Worm (Caenorhabditis elegans) whole organism, young adult: Measurements from ENCODE around the gene F01G4.4.

Source experiments
- B0261.1 ChIP-seq: sonication (generic microtip); optimal IDR thresholded peaks from 2 replicates; lab custom pipeline; 2016; ENCODE audit warnings: mild to moderate bottlenecking, missing genetic modification characterization, moderate library complexity, missing compliant biosample characterization
- C06A6.2 ChIP-seq: fragments of 200-800 bp; sonication (Bioruptor generic); conservative IDR thresholded peaks from 2 replicates; pipeline ENCODE4 v1.3.6; 2022; ENCODE audit warnings: missing genetic modification characterization, missing compliant biosample characterization
- F10E7.11 ChIP-seq: sonication (generic microtip); optimal IDR thresholded peaks from 2 replicates; lab custom pipeline; 2017; ENCODE audit warnings: mild to moderate bottlenecking, missing genetic modification characterization, moderate library complexity, missing compliant biosample characterization
- F23B12.7 ChIP-seq: sonication (generic microtip); optimal IDR thresholded peaks from 2 replicates; lab custom pipeline; 2017; ENCODE audit warnings: missing genetic modification characterization, mild to moderate bottlenecking, missing compliant biosample characterization, antibody characterized with exemption, moderate library complexity; ENCODE audit not compliant: insufficient read depth
- F33H1.4 ChIP-seq: fragments of 200-800 bp; sonication (Bioruptor generic); IDR thresholded peaks from 2 replicates; pipeline ENCODE4 v1.3.6; 2022; ENCODE audit warnings: missing genetic modification reagents, missing genetic modification characterization, missing compliant biosample characterization
- F39B2.1 ChIP-seq: fragments of 200-800 bp; sonication (Bioruptor generic); IDR thresholded peaks from 2 replicates; pipeline ENCODE4 v1.3.6; 2022; ENCODE audit warnings: missing genetic modification reagents, missing genetic modification characterization, missing compliant biosample characterization
- F49E8.2 ChIP-seq: sonication (generic microtip); optimal IDR thresholded peaks from 3 replicates; lab custom pipeline; 2017; ENCODE audit warnings: missing genetic modification characterization, mild to moderate bottlenecking, missing compliant biosample characterization, antibody characterized with exemption, moderate library complexity; ENCODE audit not compliant: insufficient read depth
- K12H6.12 ChIP-seq: fragments of 200-800 bp; sonication (Bioruptor generic); optimal IDR thresholded peaks from 2 replicates; lab custom pipeline; 2018; ENCODE audit warnings: mild to moderate bottlenecking, missing genetic modification characterization, missing compliant biosample characterization
- T07F8.4 ChIP-seq: sonication (generic microtip); optimal IDR thresholded peaks from 2 replicates; lab custom pipeline; 2016; ENCODE audit warnings: mild to moderate bottlenecking, missing genetic modification characterization, moderate library complexity, missing compliant biosample characterization
- Y56A3A.18 ChIP-seq: fragments of 200-800 bp; sonication (Bioruptor generic); IDR thresholded peaks from 2 replicates; pipeline ENCODE4 v1.3.6; 2022; ENCODE audit warnings: missing genetic modification reagents, missing genetic modification characterization, missing compliant biosample characterization
- Y67H2A.10 ChIP-seq: fragments of 200-800 bp; sonication (Bioruptor generic); conservative IDR thresholded peaks from 2 replicates; pipeline ENCODE4 v1.3.6; 2022; ENCODE audit warnings: missing genetic modification reagents, missing genetic modification characterization, missing compliant biosample characterization
- ZK185.1 ChIP-seq: sonication (generic microtip); optimal IDR thresholded peaks from 2 replicates; lab custom pipeline; 2016; ENCODE audit warnings: mild to moderate bottlenecking, missing genetic modification characterization, missing compliant biosample characterization; ENCODE audit not compliant: poor library complexity, severe bottlenecking
- ama-1 ChIP-seq, 3 experiments: fragments of 150-350 bp in 1 of 3; sonication (generic microtip) in 2 of 3; optimal IDR thresholded peaks; 2 replicates each; lab custom pipeline; 2014 to 2018; ENCODE audit warnings: missing biosample characterization in 2 of 3, missing genetic modification characterization in 2 of 3, missing genetic modification reagents in 2 of 3
- aptf-3 ChIP-seq: fragments of 200-800 bp; sonication (Bioruptor generic); IDR thresholded peaks from 2 replicates; pipeline ENCODE4 v1.3.6; 2022; ENCODE audit warnings: missing genetic modification characterization, missing compliant biosample characterization
- attf-5 ChIP-seq: fragments of 200-800 bp; sonication (Bioruptor generic); optimal IDR thresholded peaks from 2 replicates; lab custom pipeline; 2018; ENCODE audit warnings: mild to moderate bottlenecking, missing genetic modification characterization, missing compliant biosample characterization
- bed-1 ChIP-seq: fragments of 200-800 bp; sonication (Bioruptor generic); IDR thresholded peaks from 2 replicates; pipeline ENCODE4 v1.3.6; 2022; ENCODE audit warnings: missing genetic modification reagents, missing genetic modification characterization, missing compliant biosample characterization
- ccch-3 ChIP-seq: fragments of 200-800 bp; sonication (Bioruptor generic); optimal IDR thresholded peaks from 2 replicates; lab custom pipeline; 2018; ENCODE audit warnings: mild to moderate bottlenecking, missing genetic modification characterization, missing compliant biosample characterization
- cebp-1 ChIP-seq, 2 experiments: fragments of 200-800 bp in 1 of 2; sonication (Bioruptor generic) in 1 of 2; sonication (generic microtip) in 1 of 2; IDR thresholded peaks in 1 of 2; optimal IDR thresholded peaks in 1 of 2; 2 replicates each; pipeline versions ENCODE4 v1.3.6 to Lab custom; 2017 to 2022; ENCODE audit warnings: missing compliant biosample characterization in 2 of 2, missing genetic modification characterization in 2 of 2, mild to moderate bottlenecking in 1 of 2, missing genetic modification reagents in 1 of 2, moderate library complexity in 1 of 2
- ceh-40 ChIP-seq: fragments of 200-800 bp; sonication (Bioruptor generic); IDR thresholded peaks from 2 replicates; pipeline ENCODE4 v1.3.6; 2022; ENCODE audit warnings: missing genetic modification characterization, missing compliant biosample characterization
- die-1 ChIP-seq: sonication (generic microtip); optimal IDR thresholded peaks from 2 replicates; lab custom pipeline; 2016; ENCODE audit warnings: missing genotype, mild to moderate bottlenecking, missing genetic modification characterization, missing compliant biosample characterization
- dpl-1 ChIP-seq: fragments of 150-350 bp; optimal IDR thresholded peaks from 2 replicates; lab custom pipeline; 2014; ENCODE audit warnings: missing biosample characterization, missing genetic modification reagents, missing genetic modification characterization
- egrh-3 ChIP-seq: fragments of 200-800 bp; sonication (Bioruptor generic); IDR thresholded peaks from 2 replicates; pipeline ENCODE4 v1.3.6; 2022; ENCODE audit warnings: missing genetic modification reagents, missing genetic modification characterization, missing compliant biosample characterization
- ets-4 ChIP-seq: fragments of 200-800 bp; sonication (Bioruptor generic); optimal IDR thresholded peaks from 2 replicates; lab custom pipeline; 2018; ENCODE audit warnings: mild to moderate bottlenecking, missing genetic modification characterization, missing compliant biosample characterization
- hmg-1.2 ChIP-seq: fragments of 200-800 bp; sonication (Bioruptor generic); IDR thresholded peaks from 2 replicates; pipeline ENCODE4 v1.3.6; 2022; ENCODE audit warnings: missing genetic modification reagents, missing genetic modification characterization, missing compliant biosample characterization
- lag-1 ChIP-seq: fragments of 200-800 bp; sonication (Bioruptor generic); IDR thresholded peaks from 2 replicates; pipeline ENCODE4 v1.3.6; 2022; ENCODE audit warnings: missing genetic modification reagents, missing genetic modification characterization, missing compliant biosample characterization
- let-607 ChIP-seq, 2 experiments: fragments of 200-800 bp in 1 of 2; sonication (Bioruptor generic) in 1 of 2; sonication (generic microtip) in 1 of 2; optimal IDR thresholded peaks; 2 replicates each; lab custom pipeline; 2016 to 2018; ENCODE audit warnings: mild to moderate bottlenecking in 2 of 2, missing compliant biosample characterization in 2 of 2, missing genetic modification characterization in 2 of 2, moderate library complexity in 2 of 2, missing genotype in 1 of 2
- lin-26 ChIP-seq: fragments of 200-800 bp; sonication (Bioruptor generic); IDR thresholded peaks from 2 replicates; pipeline ENCODE4 v1.3.6; 2022; ENCODE audit warnings: missing genetic modification reagents, missing genetic modification characterization, missing compliant biosample characterization
- lsl-1 ChIP-seq: fragments of 200-800 bp; sonication (Bioruptor generic); optimal IDR thresholded peaks from 2 replicates; lab custom pipeline; 2018; ENCODE audit warnings: mild to moderate bottlenecking, missing genetic modification characterization, moderate library complexity, missing compliant biosample characterization
- madf-10 ChIP-seq: sonication (generic microtip); optimal IDR thresholded peaks from 2 replicates; lab custom pipeline; 2016; ENCODE audit warnings: mild to moderate bottlenecking, missing genetic modification characterization, missing compliant biosample characterization
- mcd-1 ChIP-seq: fragments of 200-800 bp; sonication (Bioruptor generic); IDR thresholded peaks from 2 replicates; pipeline ENCODE4 v1.3.6; 2022; ENCODE audit warnings: missing genetic modification reagents, missing genetic modification characterization, missing compliant biosample characterization
- nhr-179 ChIP-seq: sonication (generic microtip); optimal IDR thresholded peaks from 2 replicates; lab custom pipeline; 2016; ENCODE audit warnings: mild to moderate bottlenecking, missing genetic modification characterization, missing compliant biosample characterization
- nhr-90 ChIP-seq: sonication (generic microtip); optimal IDR thresholded peaks from 2 replicates; lab custom pipeline; 2016; ENCODE audit warnings: missing genotype, mild to moderate bottlenecking, missing genetic modification characterization, missing compliant biosample characterization
- pbrm-1 ChIP-seq: fragments of 200-800 bp; sonication (Bioruptor generic); IDR thresholded peaks from 2 replicates; pipeline ENCODE4 v1.3.6; 2022; ENCODE audit warnings: missing genetic modification reagents, missing genetic modification characterization, missing compliant biosample characterization
- pha-4 ChIP-seq: fragments of 150-350 bp; sonication (generic microtip); optimal IDR thresholded peaks from 2 replicates; lab custom pipeline; 2014; ENCODE audit warnings: missing biosample characterization, missing genetic modification reagents, missing genetic modification characterization
- rpc-1 ChIP-seq, 2 experiments: fragments of 150-350 bp in 1 of 2; sonication (generic microtip) in 1 of 2; optimal IDR thresholded peaks; 2 replicates each; lab custom pipeline; 2014 to 2018; ENCODE audit warnings: missing biosample characterization in 1 of 2, missing genetic modification characterization in 1 of 2, missing genetic modification reagents in 1 of 2, missing genotype in 1 of 2
- sdz-38 ChIP-seq: sonication (generic microtip); optimal IDR thresholded peaks from 2 replicates; lab custom pipeline; 2016; ENCODE audit warnings: missing genotype, missing genetic modification characterization, missing compliant biosample characterization
- snpc-4 ChIP-seq, 5 experiments: fragments of 150-350 bp in 1 of 5; sonication (generic microtip) in 4 of 5; optimal IDR thresholded peaks; 2 replicates each; lab custom pipeline; 2014 to 2018; ENCODE audit warnings: missing genetic modification characterization in 5 of 5, missing biosample characterization in 3 of 5, antibody characterized with exemption in 2 of 5, mild to moderate bottlenecking in 2 of 5, missing compliant biosample characterization in 2 of 5, missing genotype in 2 of 5, moderate library complexity in 2 of 5, missing genetic modification reagents in 1 of 5
- tbx-9 ChIP-seq: sonication (generic microtip); optimal IDR thresholded peaks from 2 replicates; lab custom pipeline; 2016; ENCODE audit warnings: borderline replicate concordance, missing genetic modification characterization, inconsistent platforms, missing compliant biosample characterization
- tlf-1 ChIP-seq: fragments of 200-800 bp; sonication (Bioruptor generic); optimal IDR thresholded peaks from 2 replicates; lab custom pipeline; 2018; ENCODE audit warnings: mild to moderate bottlenecking, missing genetic modification characterization, missing compliant biosample characterization
- unc-130 ChIP-seq: sonication (generic microtip); optimal IDR thresholded peaks from 2 replicates; lab custom pipeline; 2016; ENCODE audit warnings: missing genetic modification reagents, missing genetic modification characterization, missing compliant biosample characterization
- unc-62 ChIP-seq: fragments of 150-350 bp; optimal IDR thresholded peaks from 2 replicates; lab custom pipeline; 2014; ENCODE audit warnings: missing biosample characterization, missing genetic modification reagents, missing genetic modification characterization
- xnd-1 ChIP-seq: sonication (generic microtip); optimal IDR thresholded peaks from 2 replicates; lab custom pipeline; 2016; ENCODE audit warnings: missing genotype, missing genetic modification reagents, missing genetic modification characterization, missing compliant biosample characterization
- zfh-2 ChIP-seq: fragments of 200-800 bp; sonication (Bioruptor generic); conservative IDR thresholded peaks from 2 replicates; pipeline ENCODE4 v1.3.6; 2022; ENCODE audit warnings: missing genetic modification reagents, missing genetic modification characterization, missing compliant biosample characterization
- ztf-18 ChIP-seq: sonication (generic microtip); optimal IDR thresholded peaks from 2 replicates; lab custom pipeline; 2016; ENCODE audit warnings: missing genotype, mild to moderate bottlenecking, missing genetic modification characterization, missing compliant biosample characterization
- ztf-3 ChIP-seq: fragments of 200-800 bp; sonication (Bioruptor generic); optimal IDR thresholded peaks from 2 replicates; lab custom pipeline; 2018; ENCODE audit warnings: mild to moderate bottlenecking, missing genetic modification characterization, missing compliant biosample characterization

The F01G4.4 gene

ce11 chrIV:11142314-11143227 lies 574 bp upstream of the F01G4.4 start, which contains the start of gene skih-2 (continued):
- TF ChIP-seq pbrm-1 (GFP tag; lab: Robert Waterston, UW) (no peak), ets-4 (GFP tag; lab: Kevin White, UChicago) (no peak), Y67H2A.10 (GFP tag; lab: Robert Waterston, UW) (no peak), F49E8.2 (tag; lab: Kevin White, UChicago) (peak; percentile 66), attf-5 (no peak), sdz-38 (tag; lab: Kevin White, UChicago) (no peak), unc-62 (GFP tag; lab: Kevin White, UChicago) (no peak), aptf-3 (GFP tag; lab: Robert Waterston, UW) (no peak), bed-1 (GFP tag; lab: Robert Waterston, UW) (no peak), C06A6.2 (GFP tag; lab: Robert Waterston, UW) (no peak), F23B12.7 (no peak), lag-1 (GFP tag; lab: Robert Waterston, UW) (no peak), B0261.1 (tag; lab: Kevin White, UChicago) (no peak), cebp-1 (GFP tag; IDR thresholded peaks at IDR 0.05; lab: Robert Waterston, UW) (no peak), cebp-1 (tag; optimal IDR thresholded peaks at IDR 0.05; lab: Kevin White, UChicago) (no peak), ceh-40 (no peak), hmg-1.2 (GFP tag; lab: Robert Waterston, UW) (no peak), ZK185.1 (tag; lab: Kevin White, UChicago) (no peak), Y56A3A.18 (GFP tag; lab: Robert Waterston, UW) (no peak), T07F8.4 (tag; lab: Kevin White, UChicago) (no peak), snpc-4 (GFP tag; optimal IDR thresholded peaks at IDR 0.05; lab: Kevin White, UChicago) (no peak), snpc-4 (tag; optimal IDR thresholded peaks at IDR 0.05; lab: Kevin White, UChicago) (peak in 2 of 4 experiments; percentile 16 to 20), nhr-179 (tag; lab: Kevin White, UChicago) (no peak), ztf-18 (tag; lab: Kevin White, UChicago) (no peak), die-1 (tag; lab: Kevin White, UChicago) (no peak), lsl-1 (GFP tag; lab: Kevin White, UChicago) (peak; percentile 93), ama-1 (optimal IDR thresholded peaks at IDR 0.05; lab: Kevin White, UChicago) (no peak), ama-1 (GFP tag; optimal IDR thresholded peaks at IDR 0.05; lab: Kevin White, UChicago) (no peak), tlf-1 (GFP tag; lab: Kevin White, UChicago) (no peak), F10E7.11 (tag; lab: Kevin White, UChicago) (no peak), lin-26 (GFP tag; lab: Robert Waterston, UW) (no peak), rpc-1 (optimal IDR thresholded peaks at IDR 0.05; lab: Kevin White, UChicago) (no peak), rpc-1 (tag; optimal IDR thresholded peaks at IDR 0.05; lab: Kevin White, UChicago) (no peak), zfh-2 (no peak), pha-4 (tag; lab: Kevin White, UChicago) (no peak), ztf-3 (GFP tag; lab: Kevin White, UChicago) (no peak), unc-130 (peak; percentile 16), nhr-90 (tag; lab: Kevin White, UChicago) (no peak), tbx-9 (no peak), F33H1.4 (GFP tag; lab: Robert Waterston, UW) (peak; percentile 89), dpl-1 (peak; percentile 70), F39B2.1 (GFP tag; lab: Robert Waterston, UW) (no peak), madf-10 (tag; lab: Kevin White, UChicago) (no peak), xnd-1 (tag; lab: Kevin White, UChicago) (peak; percentile 91), K12H6.12 (tag; lab: Kevin White, UChicago) (no peak), ccch-3 (GFP tag; lab: Kevin White, UChicago) (no peak), egrh-3 (GFP tag; lab: Robert Waterston, UW) (no peak), let-607 (tag; optimal IDR thresholded peaks at IDR 0.05; lab: Kevin White, UChicago) (no peak), mcd-1 (GFP tag; lab: Robert Waterston, UW) (no peak)
